Worm (Caenorhabditis elegans): ENCODE measurements around the gene F39B3.7.

F39B3.7 gene

ce11 chrX:17611180-17611579 lies 43.9 kb upstream of the F39B3.7 start (continued):
- TF ChIP-seq atf-7 (tag; optimal IDR thresholded peaks at IDR 0.05) (no peak), B0019.2 (GFP tag; conservative IDR thresholded peaks at IDR 0.05) (no peak), hmg-1.2 (GFP tag; IDR thresholded peaks at IDR 0.05) (peak; percentile 52), nhr-179 (tag; optimal IDR thresholded peaks at IDR 0.05) (no peak), snpc-1.3 (tag; optimal IDR thresholded peaks at IDR 0.05; ENCODE audit: insufficient read depth) (no peak), ztf-18 (tag; optimal IDR thresholded peaks at IDR 0.05) (peak; percentile 15), F49E8.2 (tag; optimal IDR thresholded peaks at IDR 0.05; ENCODE audit: insufficient read depth) (peak; percentile 34), rpc-1 (optimal IDR thresholded peaks at IDR 0.05) (peak; percentile 76), rpc-1 (tag; optimal IDR thresholded peaks at IDR 0.05) (peak; percentile 85), lin-35 (GFP tag; optimal IDR thresholded peaks at IDR 0.05) (peak in 1 of 3 experiments; percentile 54), nfya-2 (GFP tag; IDR thresholded peaks at IDR 0.05) (no peak), athp-1 (tag; optimal IDR thresholded peaks at IDR 0.05) (peak; percentile 30), F39B2.1 (GFP tag; IDR thresholded peaks at IDR 0.05) (no peak), akir-1 (GFP tag; optimal IDR thresholded peaks at IDR 0.05) (no peak), tbp1 (GFP tag; optimal IDR thresholded peaks at IDR 0.05) (peak; percentile 86), bed-2 (GFP tag; IDR thresholded peaks at IDR 0.05) (0 out of 2 replicates have a peak, but pooled peaks have one; percentile 27), ekl-4 (GFP tag; IDR thresholded peaks at IDR 0.05) (peak; percentile 58; the same call in 1 of the 2 replicates), lin-26 (GFP tag; IDR thresholded peaks at IDR 0.05) (peak; percentile 83), Y56A3A.18 (GFP tag; IDR thresholded peaks at IDR 0.05) (no peak; the same call in 1 of the 2 replicates), attf-6 (GFP tag; IDR thresholded peaks at IDR 0.05) (peak; percentile 76; the same call in 1 of the 2 replicates), hsf-1 (GFP tag; IDR thresholded peaks at IDR 0.05) (peak; percentile 40; the same call in 1 of the 2 replicates)

- TF ChIP-seq egl-44 (GFP tag; IDR thresholded peaks at IDR 0.05) (no peak), akir-1 (GFP tag; optimal IDR thresholded peaks at IDR 0.05) (no peak), F57A8.1 (GFP tag; optimal IDR thresholded peaks at IDR 0.05) (no peak), nhr-80 (tag; optimal IDR thresholded peaks at IDR 0.05) (peak; percentile 15), dpl-1 (GFP tag; optimal IDR thresholded peaks at IDR 0.05) (peak; percentile 15), ztf-6 (GFP tag; IDR thresholded peaks at IDR 0.05) (no peak), attf-5 (GFP tag; optimal IDR thresholded peaks at IDR 0.05) (peak; percentile 11), ZK185.1 (tag; optimal IDR thresholded peaks at IDR 0.05; ENCODE audit: poor library complexity, severe bottlenecking) (no peak), ceh-79 (tag; optimal IDR thresholded peaks at IDR 0.05) (no peak), attf-6 (GFP tag; IDR thresholded peaks at IDR 0.05) (no peak), lin-35 (GFP tag; optimal IDR thresholded peaks at IDR 0.05) (peak in 1 of 3 experiments; percentile 68), K12H6.12 (tag; optimal IDR thresholded peaks at IDR 0.05) (peak; percentile 25), ceh-27 (GFP tag; optimal IDR thresholded peaks at IDR 0.05) (peak; percentile 27), B0261.1 (tag; optimal IDR thresholded peaks at IDR 0.05) (no peak), unc-62 (GFP tag; optimal IDR thresholded peaks at IDR 0.05) (peak; percentile 35), F39B2.1 (GFP tag; IDR thresholded peaks at IDR 0.05) (no peak), let-526 (GFP tag; IDR thresholded peaks at IDR 0.05) (peak; percentile 63; the same call in 1 of the 2 replicates), rcor-1 (GFP tag; IDR thresholded peaks at IDR 0.05) (no peak), ztf-18 (tag; optimal IDR thresholded peaks at IDR 0.05) (peak; percentile 89), efl-1 (GFP tag; optimal IDR thresholded peaks at IDR 0.05) (peak; percentile 20), Y53F4B.3 (GFP tag; IDR thresholded peaks at IDR 0.05) (no peak), lsl-1 (GFP tag; optimal IDR thresholded peaks at IDR 0.05) (no peak), lin-40 (tag; optimal IDR thresholded peaks at IDR 0.05) (peak; percentile 44), ztf-3 (GFP tag; optimal IDR thresholded peaks at IDR 0.05) (no peak), F57C9.4 (tag; optimal IDR thresholded peaks at IDR 0.05) (no peak)
These were observed 43.2 kb upstream of the F39B3.7 start for ce11 chrX:17610406-17610981.

Measured in whole organism, young adult.